Worm (Caenorhabditis elegans) whole organism, young adult: Measurements from ENCODE around the gene tofu-1.

Experiments used
- F52B5.7 ChIP-seq: sonication (generic microtip); optimal IDR thresholded peaks from 2 replicates; lab custom pipeline; 2016; ENCODE audit warnings: mild to moderate bottlenecking, missing genetic modification characterization, missing compliant biosample characterization
- somi-1 ChIP-seq: fragments of 200-800 bp; sonication (Bioruptor generic); optimal IDR thresholded peaks from 2 replicates; lab custom pipeline; 2018; ENCODE audit warnings: mild to moderate bottlenecking, missing genetic modification characterization, missing compliant biosample characterization
- ztf-26 ChIP-seq: sonication (generic microtip); optimal IDR thresholded peaks from 2 replicates; lab custom pipeline; 2017; ENCODE audit warnings: missing genetic modification characterization, missing compliant biosample characterization

DNA sequence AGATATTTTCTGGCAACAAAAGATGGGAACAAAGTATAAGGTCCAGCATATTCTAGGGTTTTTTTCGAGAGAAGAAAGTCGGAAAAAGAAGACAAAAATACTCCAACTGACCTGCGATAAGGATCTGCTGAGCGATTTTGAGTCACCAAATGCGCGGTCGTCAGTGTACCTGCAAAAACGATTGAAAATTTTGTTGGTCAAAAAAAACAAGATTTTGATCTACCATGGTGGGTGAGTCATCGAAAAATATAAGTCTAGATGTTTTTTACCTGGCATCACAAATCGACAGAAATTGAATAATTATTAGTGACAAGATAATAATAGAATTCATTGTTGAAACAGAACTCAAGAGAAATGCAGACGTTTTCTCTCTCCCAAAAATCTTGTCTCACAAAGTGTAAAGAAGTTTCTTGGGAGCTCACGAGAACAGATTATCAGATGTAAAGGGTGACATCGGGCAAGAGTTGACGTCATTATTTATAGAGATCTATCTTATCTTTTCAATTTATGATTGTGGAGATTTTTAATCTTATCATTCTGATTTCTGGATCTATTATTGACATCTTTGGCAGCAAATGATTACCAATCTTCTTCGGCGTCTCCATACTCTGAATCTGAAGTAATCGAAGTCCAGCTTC, 4.4 kb downstream of the tofu-1 start:
- TF ChIP-seq somi-1 (GFP tag; lab: Kevin White, UChicago) = no peak
- no peak for TF ChIP-seq F52B5.7 (tag; lab: Kevin White, UChicago)
- TF ChIP-seq ztf-26 (tag; lab: Kevin White, UChicago) = no peak
